Fruit fly (Drosophila melanogaster) whole organism, prepupa: ENCODE data around the gene mRpS30.

Source experiments
- Blimp-1 ChIP-seq: fragments of 200-800 bp; sonication (Bioruptor generic); optimal IDR thresholded peaks from 3 replicates; lab custom pipeline; 2017; ENCODE audit warnings: missing biosample characterization, missing genetic modification characterization, mild to moderate bottlenecking, moderate library complexity, missing genetic modification reagents
- CG10631 ChIP-seq: fragments of 200-800 bp; sonication (Bioruptor generic); optimal IDR thresholded peaks from 2 replicates; lab custom pipeline; 2016; ENCODE audit warnings: missing biosample characterization, missing genetic modification characterization
- CG10669 ChIP-seq: fragments of 200-800 bp; sonication (Bioruptor generic); optimal IDR thresholded peaks from 3 replicates; lab custom pipeline; 2018; ENCODE audit warnings: missing biosample characterization, mild to moderate bottlenecking, missing genetic modification characterization, moderate library complexity
- CG11294 ChIP-seq: fragments of 200-800 bp; sonication (Bioruptor generic); IDR thresholded peaks from 2 replicates; pipeline ENCODE4 v1.3.6; 2022; ENCODE audit warnings: missing biosample characterization, missing genetic modification characterization
- CG3032 ChIP-seq: fragments of 200-800 bp; optimal IDR thresholded peaks from 2 replicates; lab custom pipeline; 2019; ENCODE audit warnings: missing biosample characterization, mild to moderate bottlenecking, missing genetic modification characterization, moderate library complexity
- CG32006 ChIP-seq: fragments of 200-800 bp; sonication (Bioruptor generic); optimal IDR thresholded peaks from 3 replicates; lab custom pipeline; 2017; ENCODE audit warnings: missing biosample characterization, mild to moderate bottlenecking, missing genetic modification characterization
- CG3919 ChIP-seq: fragments of 200-800 bp; sonication (Bioruptor generic); optimal IDR thresholded peaks from 3 replicates; lab custom pipeline; 2016; ENCODE audit warnings: missing biosample characterization, missing genetic modification characterization
- CG4318 ChIP-seq: fragments of 200-800 bp; sonication (Bioruptor generic); optimal IDR thresholded peaks from 3 replicates; lab custom pipeline; 2017; ENCODE audit warnings: missing biosample characterization, mild to moderate bottlenecking, missing genetic modification characterization
- CG6808 ChIP-seq: fragments of 200-800 bp; sonication (Bioruptor generic); optimal IDR thresholded peaks from 3 replicates; lab custom pipeline; 2017; ENCODE audit warnings: missing biosample characterization, missing genetic modification characterization, mild to moderate bottlenecking, moderate library complexity, missing genetic modification reagents
- CG8119 ChIP-seq: fragments of 200-800 bp; sonication (Bioruptor generic); IDR thresholded peaks from 3 replicates; pipeline ENCODE4 v1.3.6; 2022; ENCODE audit warnings: missing biosample characterization, missing genetic modification characterization
- CG8319 ChIP-seq: fragments of 200-800 bp; sonication (Bioruptor generic); optimal IDR thresholded peaks from 3 replicates; lab custom pipeline; 2016; ENCODE audit warnings: missing biosample characterization, missing genetic modification characterization
- CG8632 ChIP-seq: fragments of 200-800 bp; sonication (Bioruptor generic); optimal IDR thresholded peaks from 3 replicates; lab custom pipeline; 2016; ENCODE audit warnings: missing biosample characterization, missing genetic modification characterization
- CG9139 ChIP-seq: fragments of 200-800 bp; sonication (Bioruptor generic); optimal IDR thresholded peaks from 3 replicates; lab custom pipeline; 2017; ENCODE audit warnings: missing biosample characterization, mild to moderate bottlenecking, missing genetic modification characterization
- Eip78C ChIP-seq: fragments of 200-800 bp; sonication (Bioruptor generic); peaks from one replicate; lab custom pipeline; 2016; ENCODE audit warnings: missing biosample characterization, missing genetic modification characterization
- Ets21C ChIP-seq: fragments of 200-800 bp; sonication (Bioruptor generic); optimal IDR thresholded peaks from 3 replicates; lab custom pipeline; 2016; ENCODE audit warnings: missing biosample characterization, missing genetic modification characterization
- Ets96B ChIP-seq: fragments of 200-800 bp; optimal IDR thresholded peaks from 2 replicates; lab custom pipeline; 2019; ENCODE audit warnings: missing biosample characterization, mild to moderate bottlenecking, missing genetic modification characterization, moderate library complexity
- Gug ChIP-seq: fragments of 200-800 bp; sonication (Bioruptor generic); IDR thresholded peaks from 2 replicates; pipeline ENCODE4 v1.3.6; 2022; ENCODE audit warnings: missing biosample characterization, missing genetic modification characterization
- Lpt ChIP-seq: fragments of 200-800 bp; sonication (Bioruptor generic); optimal IDR thresholded peaks from 3 replicates; lab custom pipeline; 2016; ENCODE audit warnings: missing biosample characterization, missing genetic modification characterization
- Met ChIP-seq: fragments of 200-800 bp; sonication (Bioruptor generic); optimal IDR thresholded peaks from 3 replicates; lab custom pipeline; 2016; ENCODE audit warnings: missing biosample characterization, missing genetic modification characterization
- OdsH ChIP-seq: fragments of 200-800 bp; sonication (Bioruptor generic); optimal IDR thresholded peaks from 3 replicates; lab custom pipeline; 2016; ENCODE audit warnings: missing biosample characterization, missing genetic modification characterization
- Sox102F ChIP-seq: fragments of 200-800 bp; sonication (Bioruptor generic); optimal IDR thresholded peaks from 2 replicates; lab custom pipeline; 2016; ENCODE audit warnings: missing biosample characterization, mild to moderate bottlenecking, missing genetic modification characterization
- Sox14 ChIP-seq: fragments of 200-800 bp; sonication (Bioruptor generic); optimal IDR thresholded peaks from 3 replicates; lab custom pipeline; 2016; ENCODE audit warnings: missing biosample characterization, missing genetic modification characterization
- Sox15 ChIP-seq: fragments of 200-800 bp; sonication (Bioruptor generic); optimal IDR thresholded peaks from 3 replicates; lab custom pipeline; 2016; ENCODE audit warnings: missing biosample characterization, missing genetic modification characterization
- acj6 ChIP-seq: fragments of 200-800 bp; sonication (Bioruptor generic); optimal IDR thresholded peaks from 3 replicates; lab custom pipeline; 2016; ENCODE audit warnings: missing biosample characterization, missing genetic modification characterization
- cyc ChIP-seq: fragments of 200-800 bp; sonication (Bioruptor generic); optimal IDR thresholded peaks from 3 replicates; lab custom pipeline; 2016; ENCODE audit warnings: missing biosample characterization, missing genetic modification characterization
- dsx ChIP-seq: fragments of 200-800 bp; optimal IDR thresholded peaks from 3 replicates; lab custom pipeline; 2019; ENCODE audit warnings: missing biosample characterization, mild to moderate bottlenecking, missing genetic modification characterization, moderate library complexity; ENCODE audit not compliant: poor library complexity, severe bottlenecking
- eg ChIP-seq: fragments of 200-800 bp; sonication (Bioruptor generic); IDR thresholded peaks from 3 replicates; pipeline ENCODE4 v1.3.6; 2022; ENCODE audit warnings: missing biosample characterization, missing genetic modification characterization
- fd85E ChIP-seq: fragments of 200-800 bp; sonication (Bioruptor generic); optimal IDR thresholded peaks from 3 replicates; lab custom pipeline; 2016; ENCODE audit warnings: missing biosample characterization, missing genetic modification characterization
- fkh ChIP-seq: fragments of 200-800 bp; sonication (Bioruptor generic); optimal IDR thresholded peaks from 3 replicates; lab custom pipeline; 2017; ENCODE audit warnings: missing biosample characterization, mild to moderate bottlenecking, missing genetic modification characterization, moderate library complexity
- lz ChIP-seq: fragments of 200-800 bp; sonication (Bioruptor generic); optimal IDR thresholded peaks from 3 replicates; lab custom pipeline; 2016; ENCODE audit warnings: missing biosample characterization, missing genetic modification characterization
- net ChIP-seq: fragments of 200-800 bp; sonication (Bioruptor generic); optimal IDR thresholded peaks from 3 replicates; lab custom pipeline; 2016; ENCODE audit warnings: missing biosample characterization, missing genetic modification characterization
- pdm3 ChIP-seq: fragments of 200-800 bp; sonication (Bioruptor generic); optimal IDR thresholded peaks from 3 replicates; lab custom pipeline; 2016; ENCODE audit warnings: missing biosample characterization, missing genetic modification characterization
- salr ChIP-seq, 2 experiments: fragments of 200-800 bp; sonication (Bioruptor generic); optimal IDR thresholded peaks; 3 replicates each; lab custom pipeline; 2016 to 2018; ENCODE audit warnings: missing biosample characterization in 2 of 2, missing genetic modification characterization in 2 of 2, mild to moderate bottlenecking in 1 of 2
- spab ChIP-seq: fragments of 200-800 bp; sonication (Bioruptor generic); optimal IDR thresholded peaks from 2 replicates; lab custom pipeline; 2017; ENCODE audit warnings: missing biosample characterization, mild to moderate bottlenecking, missing genetic modification characterization, missing genetic modification reagents
- vri ChIP-seq: fragments of 200-800 bp; sonication (Bioruptor generic); optimal IDR thresholded peaks from 3 replicates; lab custom pipeline; 2016; ENCODE audit warnings: missing biosample characterization, mild to moderate bottlenecking, missing genetic modification characterization

The mRpS30 gene

DNA sequence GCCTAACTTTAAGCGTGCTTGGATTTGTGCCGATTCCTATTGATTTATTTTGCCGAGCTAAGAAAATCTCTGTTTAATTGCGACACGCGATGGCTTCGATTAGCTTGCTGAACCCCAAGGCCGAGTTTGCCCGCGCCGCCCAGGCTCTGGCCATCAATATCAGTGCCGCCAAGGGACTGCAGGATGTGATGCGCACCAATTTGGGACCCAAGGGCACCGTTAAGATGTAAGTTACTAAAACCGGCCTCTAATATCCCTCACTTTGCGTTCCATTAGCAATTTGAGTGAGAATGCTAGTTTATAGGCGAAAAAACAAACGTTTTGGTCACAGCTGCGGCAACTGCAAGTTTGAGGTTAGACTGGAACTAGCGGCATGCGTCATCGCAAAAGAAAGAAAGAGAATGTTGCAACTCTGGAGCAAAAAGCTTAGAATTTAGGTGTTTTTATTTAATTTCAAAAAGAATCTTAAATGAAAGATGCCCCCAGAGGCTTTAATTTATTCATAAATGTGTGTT, 39.1 kb upstream of the mRpS30 start:
- no peak for TF ChIP-seq CG3919 (GFP tag; lab: Kevin White, UChicago)
- TF ChIP-seq spab (GFP tag; lab: Kevin White, UChicago), result no peak
- no peak for TF ChIP-seq dsx (GFP tag; lab: Kevin White, UChicago)
- TF ChIP-seq CG8119 (GFP tag; lab: Robert Waterston, UW), result no peak
- TF ChIP-seq fd85E (GFP tag; lab: Kevin White, UChicago), result no peak
- TF ChIP-seq CG9139 (GFP tag; lab: Kevin White, UChicago), result no peak
- no peak for TF ChIP-seq eg
- no peak for TF ChIP-seq CG3032
- no peak for TF ChIP-seq Sox102F (GFP tag; lab: Kevin White, UChicago)
- TF ChIP-seq Ets96B (tag; lab: Kevin White, UChicago), result no peak
- TF ChIP-seq acj6, result no peak
- TF ChIP-seq Sox15, result no peak
- TF ChIP-seq CG11294, result no peak
- no peak for TF ChIP-seq CG4318 (GFP tag; lab: Kevin White, UChicago)
- no peak for TF ChIP-seq Gug (GFP tag; lab: Robert Waterston, UW)
- no peak for TF ChIP-seq CG8319
- no peak for TF ChIP-seq salr (GFP tag; optimal IDR thresholded peaks at IDR 0.05; lab: Kevin White, UChicago)
- TF ChIP-seq net, result no peak

- TF ChIP-seq CG8632 (no peak), Eip78C (GFP tag; lab: Kevin White, UChicago) (peak; percentile 64), CG3032 (peak; percentile 6), CG6808 (GFP tag; lab: Kevin White, UChicago) (no peak), CG9139 (GFP tag; lab: Kevin White, UChicago) (no peak), Blimp-1 (GFP tag; lab: Kevin White, UChicago) (peak; percentile 65), fkh (GFP tag; lab: Kevin White, UChicago) (peak; percentile 90)
These were observed 36.9 kb upstream of the mRpS30 start, which contains the start of gene Mvd for dm6 chrX:15748945-15749344. Gene Mvd (plus strand): TSS chrX:15749166.

DNA sequence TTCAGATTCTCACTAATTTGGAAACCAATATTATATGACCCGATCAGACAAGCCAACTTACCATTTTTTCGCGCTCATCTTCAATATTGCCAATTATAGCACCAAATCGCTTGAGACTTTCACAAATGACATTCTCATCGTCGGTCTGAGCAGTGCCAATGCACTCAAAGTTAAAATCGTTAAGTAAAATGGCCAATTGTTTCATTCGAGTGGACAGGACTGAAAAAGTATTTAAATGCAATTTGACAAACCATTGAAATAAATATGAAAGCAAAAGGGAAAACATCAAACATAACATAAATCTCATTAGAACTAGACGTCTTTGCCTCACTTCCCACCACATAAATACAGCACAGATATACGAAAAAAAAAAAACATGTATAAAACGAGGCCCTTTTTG, 29.8 kb upstream of the mRpS30 start, which contains the start of gene CG8260:
TSS of gene CG8260 (plus strand) at position 301 of the 400 bp plus-strand sequence.
- no peak for TF ChIP-seq spab (GFP tag; lab: Kevin White, UChicago)
- TF ChIP-seq CG32006 (GFP tag; lab: Kevin White, UChicago), result no peak
- TF ChIP-seq CG10669 (GFP tag; lab: Kevin White, UChicago), result no peak
- TF ChIP-seq salr (GFP tag; optimal IDR thresholded peaks at IDR 0.05; lab: Kevin White, UChicago), result no peak
- no peak for TF ChIP-seq fkh (GFP tag; lab: Kevin White, UChicago)
- no peak for TF ChIP-seq Met (GFP tag; lab: Kevin White, UChicago)
- TF ChIP-seq Sox14 (GFP tag; lab: Kevin White, UChicago), result no peak
- no peak for TF ChIP-seq Sox102F (GFP tag; lab: Kevin White, UChicago)
- TF ChIP-seq Eip78C (GFP tag; lab: Kevin White, UChicago), result no peak
- TF ChIP-seq pdm3 (GFP tag; lab: Kevin White, UChicago), result no peak
- TF ChIP-seq CG10631 (GFP tag; lab: Kevin White, UChicago), result no peak
- TF ChIP-seq, all 60 proteins: peak for 0

DNA sequence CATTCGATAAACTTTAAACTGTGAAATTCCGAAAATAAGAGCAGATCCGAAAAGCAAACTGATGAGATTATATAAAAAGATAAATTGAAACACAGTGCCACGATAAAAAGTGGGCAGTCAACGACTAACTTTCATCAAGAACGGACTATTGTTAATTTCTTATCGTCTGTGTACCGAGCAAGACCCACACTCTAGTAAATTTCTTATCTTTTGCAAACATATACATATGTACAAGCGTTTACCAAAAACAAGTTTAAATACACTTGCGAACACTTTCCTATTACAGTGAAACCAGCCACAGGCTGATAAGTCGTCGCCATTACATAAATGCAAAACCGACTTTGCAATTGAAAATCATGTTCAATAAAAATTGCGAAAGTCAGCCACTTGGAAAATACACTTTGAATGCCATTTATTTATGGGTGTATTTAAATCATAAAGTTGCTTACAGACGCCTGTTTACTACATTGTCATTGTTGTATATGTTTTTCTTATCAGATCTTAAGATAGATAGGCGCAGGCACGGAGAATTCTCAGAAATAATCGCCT, 27.1 kb upstream of the mRpS30 start:
- peak; percentile 37 for TF ChIP-seq vri
- peak; percentile 50 for TF ChIP-seq fkh (GFP tag; lab: Kevin White, UChicago)
- TF ChIP-seq Eip78C (GFP tag; lab: Kevin White, UChicago), result peak; percentile 20
- TF ChIP-seq Ets21C (GFP tag; lab: Kevin White, UChicago), result no peak

dm6 chrX:15759752-15760446, 25.9 kb upstream of the mRpS30 start:
- TF ChIP-seq Sox102F (GFP tag; lab: Kevin White, UChicago) (no peak), Met (GFP tag; lab: Kevin White, UChicago) (no peak), cyc (no peak), Lpt (GFP tag; lab: Kevin White, UChicago) (no peak), OdsH (GFP tag; lab: Kevin White, UChicago) (no peak), lz (no peak), Blimp-1 (GFP tag; lab: Kevin White, UChicago) (no peak)
